Fruit fly (Drosophila melanogaster): ENCODE results near the gene CG10317.

DNA sequence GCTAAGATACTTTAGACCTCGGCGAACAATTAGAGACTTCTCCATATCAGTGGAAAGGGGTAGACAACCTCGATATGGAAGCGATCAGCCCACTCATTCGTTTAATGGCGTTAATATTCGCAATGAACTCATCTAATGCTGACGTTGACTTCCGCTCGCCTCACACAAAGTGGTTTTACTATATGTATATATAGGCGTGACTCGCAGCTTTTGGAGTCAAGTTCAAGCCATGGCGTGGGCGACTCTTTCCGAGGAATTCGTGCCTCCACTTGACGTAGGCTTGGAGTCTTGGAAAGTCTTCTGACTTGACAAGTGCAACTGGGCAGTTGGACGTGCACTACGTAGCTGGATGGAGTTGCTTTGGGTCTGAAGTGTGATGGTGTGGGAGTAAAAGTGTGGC, 16.7 kb downstream of the CG10317 start:
- no peak for TF ChIP-seq psq (optimal IDR thresholded peaks at IDR 0.05)
- TF ChIP-seq h (optimal IDR thresholded peaks at IDR 0.05), result no peak
